Worm (Caenorhabditis elegans): Measurements from ENCODE around the gene C31C9.6.
"Not testable (repeated sequence)": the region's sequence is repeated elsewhere in the genome, so short reads cannot be mapped to it uniquely, and the experiment has no call there.

Gene C31C9.6

DNA sequence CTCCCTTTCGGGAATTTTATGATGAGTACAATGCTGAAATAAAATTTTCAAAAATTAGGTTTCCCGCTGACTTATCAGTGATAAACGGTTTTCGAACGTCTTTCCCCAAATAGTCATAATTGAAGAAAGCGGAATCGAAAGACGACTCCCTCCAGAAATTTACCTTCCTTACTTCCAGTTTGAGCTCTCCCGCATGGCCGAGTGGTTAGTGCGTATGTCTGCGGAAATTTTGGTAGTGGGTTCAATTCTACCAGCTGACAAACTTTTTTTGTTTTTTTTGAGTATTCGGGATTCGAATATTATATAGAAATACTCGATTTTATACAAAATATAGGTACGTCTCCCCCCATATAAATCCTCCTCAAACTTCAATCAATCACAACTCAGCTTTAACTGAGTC lies 3.5 kb downstream of the C31C9.6 start:
- TF ChIP-seq flt-1 (GFP tag; IDR thresholded peaks at IDR 0.05), result peak; percentile 75; the same call in 1 of the 2 replicates

DNA sequence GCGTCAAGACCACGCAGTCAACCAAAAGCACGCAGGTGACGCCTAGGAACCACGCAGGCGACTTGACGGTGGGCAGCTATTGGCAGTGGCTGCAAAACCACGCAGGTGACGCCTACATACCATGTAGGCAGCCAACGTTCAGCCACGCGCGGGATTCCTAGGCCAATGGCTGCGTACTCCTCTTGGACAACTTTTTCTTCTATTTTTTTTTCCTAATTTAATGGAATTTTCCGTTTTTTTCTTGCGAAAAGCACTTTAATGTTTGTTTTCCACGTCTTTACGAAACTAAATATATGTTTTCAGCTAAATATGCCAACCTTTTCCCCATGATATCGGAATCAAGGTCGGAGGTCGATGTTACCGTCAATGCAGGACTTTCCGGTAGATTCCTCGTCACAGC lies 7.2 kb downstream of the C31C9.6 start, which contains the start of gene C31C9.9:
Gene C31C9.9, plus strand, starts transcription at position 301 of the 400 bp plus-strand sequence.
- not testable (repeated sequence) for TF ChIP-seq flt-1 (GFP tag; IDR thresholded peaks at IDR 0.05); ztf-29 (GFP tag; IDR thresholded peaks at IDR 0.05); ref-1 (GFP tag; conservative IDR thresholded peaks at IDR 0.05)

DNA sequence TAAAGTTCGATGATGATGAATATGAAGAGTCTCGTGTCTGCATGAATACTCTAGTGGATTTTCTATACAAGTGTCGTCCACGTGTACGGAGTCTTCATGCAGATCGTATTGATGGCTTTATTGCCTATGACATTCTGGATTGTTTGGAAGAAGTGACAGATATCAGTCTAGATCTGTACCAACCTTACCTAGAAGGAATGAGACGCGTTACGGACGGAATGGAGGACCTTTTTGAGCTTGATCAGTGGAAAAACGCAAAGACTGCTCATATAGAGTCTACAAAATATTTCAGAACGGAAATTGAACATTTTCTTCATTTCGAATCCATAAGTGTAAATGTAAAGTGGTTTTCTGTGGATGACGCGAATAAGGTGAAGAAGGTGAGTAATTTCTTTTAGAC lies 13.7 kb downstream of the C31C9.6 start, which contains the start of gene fbxa-169:
Gene fbxa-169, plus strand, starts transcription at position 301 of the 400 bp plus-strand sequence.
- no peak for TF ChIP-seq ref-1 (GFP tag; conservative IDR thresholded peaks at IDR 0.05)
- no peak for TF ChIP-seq ztf-29 (GFP tag; IDR thresholded peaks at IDR 0.05)
- no peak for TF ChIP-seq med-1 (GFP tag; optimal IDR thresholded peaks at IDR 0.05; ENCODE audit: insufficient read depth)
- no peak for TF ChIP-seq T22C8.4 (GFP tag; IDR thresholded peaks at IDR 0.05)
- TF ChIP-seq cog-1 (tag; optimal IDR thresholded peaks at IDR 0.05), result no peak
- no peak for TF ChIP-seq klf-2 (GFP tag; conservative IDR thresholded peaks at IDR 0.05)
- no peak for TF ChIP-seq ztf-23 (GFP tag; IDR thresholded peaks at IDR 0.05)
- TF ChIP-seq flt-1 (GFP tag; IDR thresholded peaks at IDR 0.05), result no peak
- no peak for TF ChIP-seq tab-1 (GFP tag; IDR thresholded peaks at IDR 0.05)

DNA sequence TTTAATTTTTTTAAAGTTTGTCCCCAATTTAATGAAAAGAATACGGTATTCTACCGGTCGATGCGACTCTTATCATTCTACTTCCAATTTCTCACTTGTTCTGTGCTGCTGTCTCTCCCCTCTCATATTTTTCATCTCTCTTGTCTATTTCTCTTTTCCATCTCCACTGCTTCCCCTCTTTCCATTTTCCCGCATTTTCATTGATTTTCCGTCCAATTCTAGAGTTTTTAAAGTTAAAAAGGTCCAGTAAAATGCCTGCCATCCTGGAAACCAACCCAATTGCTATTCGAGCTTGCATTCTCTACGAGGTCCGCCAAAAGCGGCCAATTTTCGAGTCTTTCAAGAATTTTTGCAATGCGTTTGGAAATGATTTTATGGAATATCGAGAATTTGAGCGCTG lies 20.6 kb downstream of the C31C9.6 start, which contains the start of gene fbxa-167:
Gene fbxa-167, plus strand, starts transcription at position 179 of the 400 bp plus-strand sequence.
- TF ChIP-seq klf-2 (GFP tag; conservative IDR thresholded peaks at IDR 0.05), result no peak
- no peak for TF ChIP-seq cog-1 (tag; optimal IDR thresholded peaks at IDR 0.05)
- TF ChIP-seq flt-1 (GFP tag; IDR thresholded peaks at IDR 0.05), result no peak
- TF ChIP-seq ref-1 (GFP tag; conservative IDR thresholded peaks at IDR 0.05), result no peak
- TF ChIP-seq T22C8.4 (GFP tag; IDR thresholded peaks at IDR 0.05), result no peak
- no peak for TF ChIP-seq tab-1 (GFP tag; IDR thresholded peaks at IDR 0.05)
- no peak for TF ChIP-seq med-1 (GFP tag; optimal IDR thresholded peaks at IDR 0.05; ENCODE audit: insufficient read depth)
- TF ChIP-seq ztf-29 (GFP tag; IDR thresholded peaks at IDR 0.05), result no peak
- no peak for TF ChIP-seq ztf-23 (GFP tag; IDR thresholded peaks at IDR 0.05)

DNA sequence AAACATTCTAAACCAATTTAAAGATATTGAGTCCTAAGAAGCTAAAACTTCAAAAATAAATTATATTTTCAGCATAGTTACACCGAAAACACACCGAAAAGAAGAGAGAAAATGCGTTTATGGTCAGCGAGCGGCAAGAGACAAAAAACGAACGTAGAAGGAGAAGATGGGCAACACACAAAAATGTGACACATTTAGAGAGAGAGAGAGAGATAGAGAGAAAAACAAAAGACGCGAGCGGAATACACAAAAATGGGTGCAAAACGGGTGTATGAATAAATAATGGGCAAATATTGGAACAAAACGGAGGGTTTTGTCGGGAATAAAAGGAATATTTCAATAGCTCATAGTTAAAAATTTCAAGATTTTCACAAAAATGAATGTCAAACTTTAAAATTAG lies 21.7 kb downstream of the C31C9.6 start:
- TF ChIP-seq cog-1 (tag; optimal IDR thresholded peaks at IDR 0.05) (no peak), T22C8.4 (GFP tag; IDR thresholded peaks at IDR 0.05) (no peak), ref-1 (GFP tag; conservative IDR thresholded peaks at IDR 0.05) (no peak), med-1 (GFP tag; optimal IDR thresholded peaks at IDR 0.05; ENCODE audit: insufficient read depth) (no peak), klf-2 (GFP tag; conservative IDR thresholded peaks at IDR 0.05) (no peak), flt-1 (GFP tag; IDR thresholded peaks at IDR 0.05) (no peak), ztf-23 (GFP tag; IDR thresholded peaks at IDR 0.05) (no peak), tab-1 (GFP tag; IDR thresholded peaks at IDR 0.05) (no peak), ztf-29 (GFP tag; IDR thresholded peaks at IDR 0.05) (no peak)

DNA sequence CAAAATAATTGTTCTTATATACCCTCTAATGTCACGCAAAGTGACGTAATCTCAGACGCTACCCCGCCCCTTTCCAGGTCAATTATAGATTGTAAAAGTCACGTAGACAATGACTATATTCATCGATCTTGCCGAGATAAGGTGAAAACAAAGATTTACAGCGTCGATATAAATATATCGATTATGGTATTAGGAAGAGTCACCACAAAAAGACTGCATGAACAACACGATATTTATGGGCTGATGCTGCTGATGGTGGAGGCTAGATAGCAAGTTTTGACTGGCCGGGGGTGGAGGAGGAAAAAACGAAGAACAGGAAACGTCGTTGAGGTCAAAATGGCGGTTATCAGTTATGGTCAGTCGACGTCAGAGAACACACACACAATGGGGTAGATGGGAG lies 23.3 kb downstream of the C31C9.6 start:
- TF ChIP-seq klf-2 (GFP tag; conservative IDR thresholded peaks at IDR 0.05) (no peak), T22C8.4 (GFP tag; IDR thresholded peaks at IDR 0.05) (no peak), tab-1 (GFP tag; IDR thresholded peaks at IDR 0.05) (no peak), ztf-29 (GFP tag; IDR thresholded peaks at IDR 0.05) (no peak), med-1 (GFP tag; optimal IDR thresholded peaks at IDR 0.05; ENCODE audit: insufficient read depth) (no peak), ref-1 (GFP tag; conservative IDR thresholded peaks at IDR 0.05) (no peak), flt-1 (GFP tag; IDR thresholded peaks at IDR 0.05) (no peak), cog-1 (tag; optimal IDR thresholded peaks at IDR 0.05) (no peak), ztf-23 (GFP tag; IDR thresholded peaks at IDR 0.05) (no peak)

DNA sequence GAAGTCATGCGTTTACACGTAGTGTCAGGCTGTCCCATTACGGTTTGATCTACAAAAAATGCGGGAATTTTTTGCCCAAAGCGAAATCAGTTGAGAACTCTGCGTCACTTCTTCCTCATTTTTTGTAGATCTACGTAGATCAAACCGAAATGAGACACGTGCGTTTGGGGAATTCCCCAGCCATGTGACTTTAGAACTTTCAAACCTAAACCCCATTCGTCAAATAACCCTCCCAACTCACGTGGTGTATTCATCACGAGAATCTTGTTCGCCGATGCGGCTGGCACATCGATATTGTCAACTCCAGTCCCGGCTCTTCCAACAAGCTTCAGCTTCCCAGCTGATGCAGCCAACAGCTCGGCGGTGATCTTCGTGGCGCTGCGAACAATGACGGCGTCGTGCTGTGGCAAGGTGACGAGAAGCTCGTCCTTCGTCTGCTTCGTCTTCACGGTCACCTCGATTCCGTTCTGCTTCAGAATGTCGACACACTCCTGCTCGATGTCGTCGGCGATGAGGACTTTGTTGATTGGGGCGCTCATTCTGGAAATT lies 23.9 kb downstream of the C31C9.6 start, which contains the start of gene phdh-1:
Gene phdh-1, minus strand, starts transcription at position 540 of the 549 bp plus-strand sequence.
- TF ChIP-seq klf-2 (GFP tag; conservative IDR thresholded peaks at IDR 0.05) (no peak), cog-1 (tag; optimal IDR thresholded peaks at IDR 0.05) (no peak), med-1 (GFP tag; optimal IDR thresholded peaks at IDR 0.05; ENCODE audit: insufficient read depth) (no peak), ztf-23 (GFP tag; IDR thresholded peaks at IDR 0.05) (no peak), ztf-29 (GFP tag; IDR thresholded peaks at IDR 0.05) (no peak), T22C8.4 (GFP tag; IDR thresholded peaks at IDR 0.05) (no peak), tab-1 (GFP tag; IDR thresholded peaks at IDR 0.05) (no peak), ref-1 (GFP tag; conservative IDR thresholded peaks at IDR 0.05) (no peak), flt-1 (GFP tag; IDR thresholded peaks at IDR 0.05) (no peak)

DNA sequence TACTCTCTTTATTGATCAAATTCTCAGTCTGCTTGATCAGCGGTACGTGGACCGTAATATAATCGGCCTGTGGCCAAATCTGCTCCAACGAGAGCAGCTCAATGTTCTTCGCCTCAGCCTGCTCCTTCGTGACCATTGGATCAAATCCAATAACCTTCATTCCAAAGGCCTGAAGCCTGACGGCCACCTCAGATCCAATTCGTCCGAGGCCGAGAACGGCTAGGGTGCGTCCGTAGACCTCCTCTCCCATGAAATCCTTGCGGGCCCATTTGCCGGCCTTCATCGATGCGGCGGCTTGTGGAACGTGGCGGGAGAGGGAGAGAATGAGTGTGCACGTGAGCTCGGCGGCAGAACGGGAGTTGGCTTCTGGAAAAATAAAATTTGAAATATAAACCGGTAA lies 24.4 kb downstream of the C31C9.6 start:
- TF ChIP-seq T22C8.4 (GFP tag; IDR thresholded peaks at IDR 0.05) (no peak), ztf-29 (GFP tag; IDR thresholded peaks at IDR 0.05) (no peak), ref-1 (GFP tag; conservative IDR thresholded peaks at IDR 0.05) (no peak), med-1 (GFP tag; optimal IDR thresholded peaks at IDR 0.05; ENCODE audit: insufficient read depth) (no peak), klf-2 (GFP tag; conservative IDR thresholded peaks at IDR 0.05) (no peak), cog-1 (tag; optimal IDR thresholded peaks at IDR 0.05) (no peak), tab-1 (GFP tag; IDR thresholded peaks at IDR 0.05) (no peak), ztf-23 (GFP tag; IDR thresholded peaks at IDR 0.05) (no peak), flt-1 (GFP tag; IDR thresholded peaks at IDR 0.05) (no peak)

DNA sequence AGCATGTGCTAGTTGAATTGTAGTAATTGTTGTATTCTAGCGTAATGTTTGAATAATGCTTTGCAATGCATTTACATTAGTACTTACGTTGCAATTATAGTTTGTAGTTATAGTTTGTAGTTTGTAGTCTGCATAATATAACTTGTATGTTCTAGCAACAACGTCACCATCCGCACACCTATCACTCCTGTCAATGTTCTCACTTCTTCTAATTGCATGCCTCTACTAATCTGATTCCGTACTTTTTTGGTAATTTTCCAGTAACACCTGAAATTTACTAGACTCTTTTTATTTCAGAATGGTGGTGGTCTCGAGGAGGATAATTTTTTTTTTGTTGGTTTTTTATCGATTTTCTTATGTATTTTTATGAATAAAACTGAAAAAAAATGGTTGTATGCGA lies 25.3 kb downstream of the C31C9.6 start:
- no peak for TF ChIP-seq ref-1 (GFP tag; conservative IDR thresholded peaks at IDR 0.05)
- TF ChIP-seq flt-1 (GFP tag; IDR thresholded peaks at IDR 0.05), result no peak
- no peak for TF ChIP-seq ztf-29 (GFP tag; IDR thresholded peaks at IDR 0.05)
- no peak for TF ChIP-seq ztf-23 (GFP tag; IDR thresholded peaks at IDR 0.05)
- no peak for TF ChIP-seq klf-2 (GFP tag; conservative IDR thresholded peaks at IDR 0.05)
- no peak for TF ChIP-seq tab-1 (GFP tag; IDR thresholded peaks at IDR 0.05)
- TF ChIP-seq T22C8.4 (GFP tag; IDR thresholded peaks at IDR 0.05), result no peak

DNA sequence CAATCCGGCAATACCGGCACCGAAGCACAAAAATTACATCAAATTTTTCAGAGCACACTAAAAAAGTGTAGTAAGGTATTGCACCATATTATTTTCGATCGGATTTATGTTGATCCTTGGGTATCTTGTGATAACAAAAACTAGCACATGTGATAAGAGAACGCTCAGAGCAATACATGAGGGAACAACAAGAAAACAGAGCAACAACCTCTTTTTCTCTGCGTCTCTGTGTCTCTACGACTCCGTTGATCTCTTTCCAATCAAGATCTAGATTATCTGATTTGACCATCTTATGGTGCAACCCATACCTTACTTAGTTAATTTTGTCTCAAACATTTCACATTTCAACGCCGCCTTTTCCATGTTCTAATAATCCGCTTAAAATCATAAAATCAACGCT lies 29.7 kb downstream of the C31C9.6 start, which contains the start of gene tag-10:
Gene tag-10, plus strand, starts transcription at position 347 of the 400 bp plus-strand sequence.
- TF ChIP-seq ref-1 (GFP tag; conservative IDR thresholded peaks at IDR 0.05) (no peak), ztf-23 (GFP tag; IDR thresholded peaks at IDR 0.05) (no peak)
